Worm (Caenorhabditis elegans) whole organism, late embryonic: ENCODE results near the gene pir-1.

ENCODE experiments used
- C38D4.7 ChIP-seq: fragments of 200-800 bp; sonication (Bioruptor generic); optimal IDR thresholded peaks from 2 replicates; lab custom pipeline; 2018; ENCODE audit warnings: mild to moderate bottlenecking, missing genetic modification characterization, moderate library complexity, missing compliant biosample characterization
- K02D7.2 ChIP-seq: sonication (generic microtip); optimal IDR thresholded peaks from 2 replicates; lab custom pipeline; 2017; ENCODE audit warnings: mild to moderate bottlenecking, missing genetic modification characterization, missing compliant biosample characterization
- K09A11.1 ChIP-seq: sonication (generic microtip); optimal IDR thresholded peaks from 2 replicates; lab custom pipeline; 2017; ENCODE audit warnings: antibody characterized with exemption, mild to moderate bottlenecking, missing genetic modification characterization, missing compliant biosample characterization; ENCODE audit not compliant: insufficient read depth
- T23F11.4 ChIP-seq: fragments of 200-800 bp; sonication (Bioruptor generic); optimal IDR thresholded peaks from 2 replicates; lab custom pipeline; 2018; ENCODE audit warnings: mild to moderate bottlenecking, missing genetic modification characterization, missing compliant biosample characterization
- Y22D7AL.16 ChIP-seq: sonication (generic microtip); optimal IDR thresholded peaks from 2 replicates; lab custom pipeline; 2016; ENCODE audit warnings: missing genetic modification characterization, missing compliant biosample characterization
- ahr-1 ChIP-seq: sonication (generic microtip); optimal IDR thresholded peaks from 2 replicates; lab custom pipeline; 2016; ENCODE audit warnings: missing genetic modification characterization, missing compliant biosample characterization
- ama-1 ChIP-seq: fragments of 150-350 bp; optimal IDR thresholded peaks from 2 replicates; lab custom pipeline; 2014
- ceh-18 ChIP-seq: sonication (generic microtip); optimal IDR thresholded peaks from 2 replicates; lab custom pipeline; 2016; ENCODE audit warnings: missing genetic modification characterization, missing compliant biosample characterization
- ceh-19 ChIP-seq: fragments of 200-800 bp; sonication (Bioruptor generic); optimal IDR thresholded peaks from 2 replicates; lab custom pipeline; 2018; ENCODE audit warnings: mild to moderate bottlenecking, missing genetic modification characterization, missing compliant biosample characterization
- ceh-2 ChIP-seq: sonication (generic microtip); optimal IDR thresholded peaks from 2 replicates; lab custom pipeline; 2016; ENCODE audit warnings: missing genotype, missing genetic modification characterization, missing compliant biosample characterization
- ceh-30 ChIP-seq: fragments of 150-350 bp; optimal IDR thresholded peaks from 2 replicates; lab custom pipeline; 2014; ENCODE audit warnings: missing biosample characterization, missing genetic modification characterization
- ceh-45 ChIP-seq: fragments of 200-800 bp; sonication (Bioruptor generic); IDR thresholded peaks from 2 replicates; pipeline ENCODE4 v1.3.6; 2022; ENCODE audit warnings: missing genetic modification reagents, missing genetic modification characterization, missing compliant biosample characterization
- ceh-48 ChIP-seq: sonication (generic microtip); optimal IDR thresholded peaks from 2 replicates; lab custom pipeline; 2016; ENCODE audit warnings: missing genetic modification characterization, inconsistent platforms, missing compliant biosample characterization
- ceh-9 ChIP-seq: sonication (generic microtip); optimal IDR thresholded peaks from 2 replicates; lab custom pipeline; 2016; ENCODE audit warnings: mild to moderate bottlenecking, missing genetic modification characterization, inconsistent platforms, missing compliant biosample characterization
- che-1 ChIP-seq: sonication (generic microtip); optimal IDR thresholded peaks from 2 replicates; lab custom pipeline; 2016; ENCODE audit warnings: mild to moderate bottlenecking, missing genetic modification characterization, missing compliant biosample characterization
- dmd-4 ChIP-seq: sonication (generic microtip); optimal IDR thresholded peaks from 2 replicates; lab custom pipeline; 2016; ENCODE audit warnings: borderline replicate concordance, missing genetic modification characterization, missing compliant biosample characterization
- dve-1 ChIP-seq: sonication (generic microtip); optimal IDR thresholded peaks from 2 replicates; lab custom pipeline; 2017; ENCODE audit warnings: antibody characterized with exemption, mild to moderate bottlenecking, missing genetic modification characterization, missing compliant biosample characterization
- elt-2 ChIP-seq: sonication (generic microtip); optimal IDR thresholded peaks from 2 replicates; lab custom pipeline; 2016; ENCODE audit warnings: missing genetic modification reagents, missing genetic modification characterization, missing compliant biosample characterization
- fax-1 ChIP-seq: sonication (generic microtip); optimal IDR thresholded peaks from 2 replicates; lab custom pipeline; 2016; ENCODE audit warnings: missing genotype, missing genetic modification characterization, missing compliant biosample characterization
- fkh-10 ChIP-seq: fragments of 150-350 bp; optimal IDR thresholded peaks from 2 replicates; lab custom pipeline; 2014; ENCODE audit warnings: missing biosample characterization, missing genetic modification reagents, missing genetic modification characterization
- fkh-6 ChIP-seq: sonication (generic microtip); optimal IDR thresholded peaks from 2 replicates; lab custom pipeline; 2016; ENCODE audit warnings: missing genetic modification characterization, missing compliant biosample characterization
- hlh-6 ChIP-seq: sonication (generic microtip); optimal IDR thresholded peaks from 2 replicates; lab custom pipeline; 2016; ENCODE audit warnings: missing genotype, missing genetic modification characterization, missing compliant biosample characterization
- lin-11 ChIP-seq: fragments of 200-800 bp; sonication (Bioruptor generic); optimal IDR thresholded peaks from 2 replicates; lab custom pipeline; 2018; ENCODE audit warnings: mild to moderate bottlenecking, missing genetic modification characterization, missing compliant biosample characterization
- madf-2 ChIP-seq: sonication (generic microtip); optimal IDR thresholded peaks from 2 replicates; lab custom pipeline; 2017; ENCODE audit warnings: missing genetic modification characterization, missing compliant biosample characterization
- mec-3 ChIP-seq: sonication (generic microtip); optimal IDR thresholded peaks from 2 replicates; lab custom pipeline; 2016; ENCODE audit warnings: borderline replicate concordance, missing genetic modification characterization, missing compliant biosample characterization
- nfya-1 ChIP-seq: sonication (generic microtip); optimal IDR thresholded peaks from 2 replicates; lab custom pipeline; 2017; ENCODE audit warnings: missing genetic modification characterization, mild to moderate bottlenecking, missing compliant biosample characterization, antibody characterized with exemption, moderate library complexity
- nhr-11 ChIP-seq: fragments of 150-350 bp; optimal IDR thresholded peaks from 2 replicates; lab custom pipeline; 2014; ENCODE audit warnings: missing biosample characterization, missing genetic modification characterization
- npax-4 ChIP-seq: sonication (generic microtip); optimal IDR thresholded peaks from 2 replicates; lab custom pipeline; 2016; ENCODE audit warnings: missing genetic modification characterization, missing compliant biosample characterization
- pag-3 ChIP-seq: sonication (generic microtip); optimal IDR thresholded peaks from 2 replicates; lab custom pipeline; 2016; ENCODE audit warnings: missing compliant biosample characterization, missing genetic modification characterization, borderline replicate concordance
- pax-1 ChIP-seq: fragments of 150-350 bp; optimal IDR thresholded peaks from 2 replicates; lab custom pipeline; 2014; ENCODE audit warnings: missing biosample characterization, missing genetic modification characterization
- pha-4 ChIP-seq: fragments of 150-350 bp; optimal IDR thresholded peaks from 2 replicates; lab custom pipeline; 2018; ENCODE audit warnings: missing biosample characterization, missing genetic modification reagents, missing genetic modification characterization
- pros-1 ChIP-seq: fragments of 150-350 bp; optimal IDR thresholded peaks from 2 replicates; lab custom pipeline; 2014; ENCODE audit warnings: missing biosample characterization, missing genetic modification reagents, missing genetic modification characterization
- ref-2 ChIP-seq: sonication (generic microtip); optimal IDR thresholded peaks from 2 replicates; lab custom pipeline; 2016; ENCODE audit warnings: missing genetic modification characterization, missing compliant biosample characterization
- rnt-1 ChIP-seq: sonication (generic microtip); optimal IDR thresholded peaks from 2 replicates; lab custom pipeline; 2016; ENCODE audit warnings: missing genetic modification characterization, missing compliant biosample characterization
- sdc-2 ChIP-seq: sonication (generic microtip); optimal IDR thresholded peaks from 2 replicates; lab custom pipeline; 2016; ENCODE audit warnings: missing genotype, missing genetic modification characterization, missing compliant biosample characterization
- sox-4 ChIP-seq: sonication (generic microtip); optimal IDR thresholded peaks from 2 replicates; lab custom pipeline; 2017; ENCODE audit warnings: mild to moderate bottlenecking, missing genetic modification characterization, inconsistent platforms, missing compliant biosample characterization
- tbx-7 ChIP-seq: sonication (generic microtip); optimal IDR thresholded peaks from 2 replicates; lab custom pipeline; 2016; ENCODE audit warnings: missing genotype, missing genetic modification characterization, missing compliant biosample characterization
- ttx-3 ChIP-seq: sonication (generic microtip); optimal IDR thresholded peaks from 2 replicates; lab custom pipeline; 2016; ENCODE audit warnings: missing genetic modification reagents, missing genetic modification characterization, missing compliant biosample characterization
- unc-55 ChIP-seq: sonication (generic microtip); optimal IDR thresholded peaks from 2 replicates; lab custom pipeline; 2017; ENCODE audit warnings: missing biosample characterization, missing genetic modification reagents, missing genetic modification characterization
- unc-86 ChIP-seq: sonication (generic microtip); optimal IDR thresholded peaks from 2 replicates; lab custom pipeline; 2016; ENCODE audit warnings: missing genetic modification characterization, missing compliant biosample characterization
- zip-5 ChIP-seq: sonication (generic microtip); optimal IDR thresholded peaks from 2 replicates; lab custom pipeline; 2016; ENCODE audit warnings: missing genetic modification characterization, missing compliant biosample characterization

The pir-1 gene

ce11 chrII:9132338-9132737 is 44.8 kb upstream of the pir-1 start:
- TF ChIP-seq rnt-1, result no peak
- no peak for TF ChIP-seq dve-1
- TF ChIP-seq elt-2, result no peak
- no peak for TF ChIP-seq pha-4 (tag; lab: Kevin White, UChicago)
- no peak for TF ChIP-seq pag-3 (tag; lab: Kevin White, UChicago)
- no peak for TF ChIP-seq fkh-10 (GFP tag; lab: Kevin White, UChicago)
- TF ChIP-seq ceh-2, result no peak
- TF ChIP-seq nfya-1 (tag; lab: Kevin White, UChicago), result no peak
- TF ChIP-seq T23F11.4 (GFP tag; lab: Kevin White, UChicago), result no peak
- no peak for TF ChIP-seq ceh-30 (tag; lab: Kevin White, UChicago)
- no peak for TF ChIP-seq nhr-11 (tag; lab: Kevin White, UChicago)
- no peak for TF ChIP-seq dmd-4 (tag; lab: Kevin White, UChicago)

DNA sequence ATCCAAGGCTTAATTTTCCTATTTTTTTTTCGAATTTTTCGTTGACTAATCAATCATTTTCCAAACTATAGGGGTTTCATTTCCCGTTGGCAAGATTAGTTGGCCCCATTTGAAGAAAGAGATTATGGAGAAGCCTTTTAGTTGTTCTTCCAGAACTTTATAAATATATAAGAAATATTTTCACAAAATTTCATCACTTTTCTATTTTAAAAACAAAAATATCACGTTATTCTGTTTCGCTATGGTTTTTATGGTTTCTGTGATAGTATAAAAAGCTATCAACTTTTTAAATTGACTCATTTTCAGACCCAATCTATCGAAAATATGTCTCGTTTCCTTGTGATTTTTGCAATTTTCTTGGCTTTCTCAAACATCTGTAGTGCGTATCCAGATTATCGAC is 41.2 kb upstream of the pir-1 start, which contains the start of gene nlp-78:
TSS of gene nlp-78 (plus strand) at position 301 of the 400 bp plus-strand sequence.
- TF ChIP-seq pros-1 (tag; lab: Kevin White, UChicago) (no peak), K02D7.2 (tag; lab: Kevin White, UChicago) (no peak), ceh-45 (GFP tag; lab: Robert Waterston, UW) (no peak), dmd-4 (tag; lab: Kevin White, UChicago) (no peak), elt-2 (no peak), mec-3 (tag; lab: Kevin White, UChicago) (no peak), ceh-30 (tag; lab: Kevin White, UChicago) (no peak), pax-1 (tag; lab: Kevin White, UChicago) (no peak), T23F11.4 (GFP tag; lab: Kevin White, UChicago) (no peak), sdc-2 (no peak), K09A11.1 (tag; lab: Kevin White, UChicago) (no peak), ceh-19 (GFP tag; lab: Kevin White, UChicago) (no peak), fkh-6 (tag; lab: Kevin White, UChicago) (no peak), dve-1 (no peak), ceh-18 (tag; lab: Kevin White, UChicago) (no peak), madf-2 (tag; lab: Kevin White, UChicago) (no peak), zip-5 (no peak), lin-11 (tag; lab: Kevin White, UChicago) (no peak), ttx-3 (tag; lab: Kevin White, UChicago) (no peak), tbx-7 (no peak)

DNA sequence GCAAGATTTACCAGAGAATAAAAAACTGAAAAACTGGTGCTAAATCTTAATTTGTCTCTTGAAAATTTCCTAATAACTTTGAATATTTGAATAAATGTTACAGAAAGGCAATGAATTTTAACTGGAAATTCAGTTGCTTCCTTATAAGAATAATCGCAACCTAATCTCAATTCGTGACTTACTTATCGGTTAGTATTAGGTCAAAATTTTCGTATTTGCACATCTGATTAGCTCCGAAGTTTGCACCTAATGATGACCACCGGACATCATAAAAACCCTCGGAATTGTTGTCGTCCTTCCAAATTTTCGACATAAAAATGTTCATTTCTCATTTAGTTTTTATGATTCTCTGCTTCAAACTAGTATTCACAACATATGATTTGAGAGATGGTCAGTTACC is 39.3 kb upstream of the pir-1 start, which contains the start of gene C16D2.3:
TSS of gene C16D2.3 (plus strand) at position 301 of the 400 bp plus-strand sequence.
- TF ChIP-seq fkh-6 (tag; lab: Kevin White, UChicago), result no peak
- no peak for TF ChIP-seq dmd-4 (tag; lab: Kevin White, UChicago)
- no peak for TF ChIP-seq ahr-1 (tag; lab: Kevin White, UChicago)
- no peak for TF ChIP-seq C38D4.7 (GFP tag; lab: Kevin White, UChicago)
- TF ChIP-seq rnt-1, result no peak
- TF ChIP-seq elt-2, result no peak
- TF ChIP-seq ceh-18 (tag; lab: Kevin White, UChicago), result no peak
- TF ChIP-seq ceh-9, result no peak
- TF ChIP-seq che-1 (tag; lab: Kevin White, UChicago), result no peak
- TF ChIP-seq tbx-7, result no peak
- no peak for TF ChIP-seq zip-5
- TF ChIP-seq, all 69 proteins: peak for 0

DNA sequence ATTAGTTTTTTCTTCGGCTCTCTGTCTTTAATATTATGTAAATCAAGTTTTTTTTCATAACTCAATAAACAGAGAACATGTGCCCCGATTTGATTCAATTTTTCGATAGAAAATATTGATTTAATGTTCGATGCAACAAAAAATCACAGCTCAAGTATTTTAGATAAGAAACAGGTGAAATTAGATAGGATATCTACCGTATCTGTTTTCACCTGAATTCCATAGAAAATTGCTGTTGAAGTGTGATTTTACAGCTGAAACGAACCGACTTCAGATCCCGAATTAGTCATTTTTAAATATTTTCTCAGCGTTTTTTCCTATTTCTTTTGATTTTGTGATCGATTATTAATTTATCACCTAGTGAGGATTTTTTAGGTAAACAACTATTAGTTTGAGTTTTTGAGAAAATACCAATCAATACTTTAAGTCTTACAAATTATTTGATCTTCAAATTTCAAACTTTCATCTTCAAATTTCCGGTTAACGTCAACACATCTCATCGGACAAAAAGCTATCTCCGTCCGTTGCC is 37.9 kb upstream of the pir-1 start, which contains the start of gene Y9C2UA.1:
TSS of gene Y9C2UA.1 (plus strand) at position 479 of the 529 bp plus-strand sequence.
- TF ChIP-seq pax-1 (tag; lab: Kevin White, UChicago), result no peak
- no peak for TF ChIP-seq K09A11.1 (tag; lab: Kevin White, UChicago)
- no peak for TF ChIP-seq ceh-45 (GFP tag; lab: Robert Waterston, UW)
- TF ChIP-seq Y22D7AL.16, result no peak
- no peak for TF ChIP-seq elt-2
- no peak for TF ChIP-seq unc-86 (tag; lab: Kevin White, UChicago)
- TF ChIP-seq dve-1, result no peak
- TF ChIP-seq fax-1 (tag; lab: Kevin White, UChicago), result no peak
- TF ChIP-seq pros-1 (tag; lab: Kevin White, UChicago), result no peak
- no peak for TF ChIP-seq hlh-6 (tag; lab: Kevin White, UChicago)
- no peak for TF ChIP-seq ceh-48
- no peak for TF ChIP-seq unc-55 (GFP tag; lab: Kevin White, UChicago)
- TF ChIP-seq ama-1 (lab: Kevin White, UChicago), result no peak
- TF ChIP-seq sox-4 (tag; lab: Kevin White, UChicago), result no peak
- TF ChIP-seq pha-4 (tag; lab: Kevin White, UChicago), result no peak
- TF ChIP-seq npax-4, result no peak
- no peak for TF ChIP-seq C38D4.7 (GFP tag; lab: Kevin White, UChicago)
- no peak for TF ChIP-seq ref-2 (tag; lab: Kevin White, UChicago)
